Worm (Caenorhabditis elegans): ENCODE data around the gene Y43F8C.3.

DNA sequence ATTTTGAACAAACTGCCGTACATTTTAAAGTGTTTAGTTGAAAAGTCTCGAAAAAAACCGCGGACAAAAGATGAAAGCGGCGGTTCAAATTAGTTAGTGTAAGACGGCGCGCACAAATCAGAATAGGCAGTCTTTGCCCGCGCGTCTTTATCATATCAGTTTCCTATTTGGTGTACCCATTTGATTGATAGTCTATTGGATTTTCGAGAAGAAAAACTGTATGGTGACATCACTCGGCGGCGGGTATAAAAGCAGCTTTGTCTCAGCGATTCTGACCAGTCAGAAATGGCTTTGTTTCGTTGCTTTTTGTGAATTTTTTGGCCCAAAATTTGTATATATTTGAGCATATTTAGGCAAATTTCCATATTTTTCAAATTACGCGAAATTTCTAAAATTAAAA, 13.8 kb downstream of the Y43F8C.3 start:
- TF ChIP-seq ces-1 (GFP tag; optimal IDR thresholded peaks at IDR 0.05) (no peak), snpc-4 (tag; optimal IDR thresholded peaks at IDR 0.05) (no peak), nhr-12 (tag; optimal IDR thresholded peaks at IDR 0.05) (no peak), unc-39 (tag; optimal IDR thresholded peaks at IDR 0.05) (no peak), elt-3 (tag; optimal IDR thresholded peaks at IDR 0.05) (no peak), ztf-11 (tag; optimal IDR thresholded peaks at IDR 0.05) (no peak), unc-62 (GFP tag; optimal IDR thresholded peaks at IDR 0.05) (no peak)

All from whole organism, mixed stage, embryonic.